Fruit fly (Drosophila melanogaster) whole organism, wandering third instar larva: Measurements from ENCODE around the gene Gba1b.

Source experiments
- CG32264 ChIP-seq: fragments of 200-800 bp; sonication (Bioruptor generic); optimal IDR thresholded peaks from 2 replicates; lab custom pipeline; 2016; ENCODE audit warnings: missing biosample characterization, missing genetic modification characterization
- CG9705 ChIP-seq: fragments of 200-800 bp; sonication (Bioruptor generic); optimal IDR thresholded peaks from 2 replicates; lab custom pipeline; 2018; ENCODE audit warnings: missing biosample characterization, mild to moderate bottlenecking, missing genetic modification characterization
- Hr78 ChIP-seq: fragments of >200 bp; optimal IDR thresholded peaks from 2 replicates; lab custom pipeline; 2017; ENCODE audit warnings: missing biosample characterization, missing genetic modification characterization
- Mio ChIP-seq: sonication (Bioruptor generic); optimal IDR thresholded peaks from 2 replicates; lab custom pipeline; 2016; ENCODE audit warnings: missing biosample characterization, missing genetic modification characterization
- OdsH ChIP-seq: fragments of 200-800 bp; sonication (Bioruptor generic); optimal IDR thresholded peaks from 2 replicates; lab custom pipeline; 2016; ENCODE audit warnings: missing biosample characterization, mild to moderate bottlenecking, missing genetic modification characterization
- Rel ChIP-seq, 2 experiments: fragments of 200-800 bp; sonication (Bioruptor generic) in 1 of 2; optimal IDR thresholded peaks; 2 replicates in 1 of 2; 3 replicates in 1 of 2; lab custom pipeline; 2016 to 2019; ENCODE audit warnings: mild to moderate bottlenecking in 2 of 2, missing biosample characterization in 2 of 2, missing genetic modification characterization in 2 of 2, moderate library complexity in 1 of 2
- Sp1 ChIP-seq: fragments of 200-800 bp; sonication (Bioruptor generic); optimal IDR thresholded peaks from 3 replicates; lab custom pipeline; 2019; ENCODE audit warnings: missing biosample characterization, mild to moderate bottlenecking, missing genetic modification characterization, moderate library complexity
- br ChIP-seq: fragments of 200-800 bp; sonication (Bioruptor generic); optimal IDR thresholded peaks from 2 replicates; lab custom pipeline; 2016; ENCODE audit warnings: missing biosample characterization, missing genetic modification characterization
- dmrt93B ChIP-seq: fragments of 200-800 bp; sonication (Bioruptor generic); optimal IDR thresholded peaks from 2 replicates; lab custom pipeline; 2018; ENCODE audit warnings: missing biosample characterization, mild to moderate bottlenecking, missing genetic modification characterization
- h ChIP-seq: fragments of 200-800 bp; sonication (Bioruptor generic); optimal IDR thresholded peaks from 3 replicates; lab custom pipeline; 2016; ENCODE audit warnings: missing biosample characterization, mild to moderate bottlenecking, missing genetic modification characterization
- psq ChIP-seq: fragments of 200-800 bp; sonication (Bioruptor generic); optimal IDR thresholded peaks from 3 replicates; lab custom pipeline; 2017; ENCODE audit warnings: missing biosample characterization, mild to moderate bottlenecking, missing genetic modification characterization, moderate library complexity
- usp ChIP-seq: fragments of >200 bp; optimal IDR thresholded peaks from 2 replicates; lab custom pipeline; 2017; ENCODE audit warnings: missing biosample characterization, missing genetic modification characterization

dm6 chr3R:23685955-23686354 lies 18.6 kb upstream of the Gba1b start, which contains the start of gene SPE:
- no peak for TF ChIP-seq Rel (GFP tag; optimal IDR thresholded peaks at IDR 0.05; lab: Kevin White, UChicago)
- peak; percentile 68 for TF ChIP-seq Rel (tag; optimal IDR thresholded peaks at IDR 0.05; lab: Kevin White, UChicago)
- TF ChIP-seq usp (GFP tag; lab: Kevin White, UChicago): no peak
- no peak for TF ChIP-seq CG9705 (GFP tag; lab: Kevin White, UChicago)
- no peak for TF ChIP-seq Mio
- TF ChIP-seq OdsH (GFP tag; lab: Kevin White, UChicago): no peak
- no peak for TF ChIP-seq h (GFP tag; lab: Kevin White, UChicago)
- no peak for TF ChIP-seq CG32264 (GFP tag; lab: Kevin White, UChicago)
- TF ChIP-seq Sp1 (GFP tag; lab: Kevin White, UChicago): no peak
- no peak for TF ChIP-seq br (GFP tag; lab: Kevin White, UChicago)
- no peak for TF ChIP-seq psq
- TF ChIP-seq dmrt93B (GFP tag; lab: Kevin White, UChicago): no peak
- TF ChIP-seq Hr78 (GFP tag; lab: Kevin White, UChicago): no peak
